Worm (Caenorhabditis elegans) whole organism, early embryonic: ENCODE results near the gene F08H9.2.

ENCODE experiments used
- B0310.2 ChIP-seq: sonication (generic microtip); optimal IDR thresholded peaks from 2 replicates; lab custom pipeline; 2016; ENCODE audit warnings: mild to moderate bottlenecking, missing genetic modification characterization, missing compliant biosample characterization
- F13C5.2 ChIP-seq: sonication (generic microtip); optimal IDR thresholded peaks from 2 replicates; lab custom pipeline; 2017; ENCODE audit warnings: mild to moderate bottlenecking, missing genetic modification characterization, inconsistent platforms, missing compliant biosample characterization
- aly-1 ChIP-seq: sonication (generic microtip); optimal IDR thresholded peaks from 2 replicates; lab custom pipeline; 2016; ENCODE audit warnings: missing genetic modification characterization, missing compliant biosample characterization
- ama-1 ChIP-seq: fragments of 150-350 bp; optimal IDR thresholded peaks from 2 replicates; lab custom pipeline; 2014
- ceh-13 ChIP-seq: fragments of 200-800 bp; sonication (Bioruptor generic); optimal IDR thresholded peaks from 2 replicates; lab custom pipeline; 2018; ENCODE audit warnings: mild to moderate bottlenecking, missing genetic modification characterization, missing compliant biosample characterization
- ceh-36 ChIP-seq: sonication (generic microtip); optimal IDR thresholded peaks from 2 replicates; lab custom pipeline; 2016; ENCODE audit warnings: missing genetic modification characterization, inconsistent platforms, missing compliant biosample characterization
- ets-7 ChIP-seq: sonication (generic microtip); optimal IDR thresholded peaks from 2 replicates; lab custom pipeline; 2016; ENCODE audit warnings: missing genotype, missing genetic modification characterization, missing compliant biosample characterization
- flt-1 ChIP-seq: fragments of 200-800 bp; sonication (Bioruptor generic); IDR thresholded peaks from 2 replicates; pipeline ENCODE4 v1.3.6; 2022; ENCODE audit warnings: missing genetic modification characterization, missing compliant biosample characterization
- hmbx-1 ChIP-seq: sonication (generic microtip); optimal IDR thresholded peaks from 2 replicates; lab custom pipeline; 2016; ENCODE audit warnings: mild to moderate bottlenecking, missing genetic modification characterization, missing compliant biosample characterization
- hmg-4 ChIP-seq: fragments of 200-800 bp; sonication (Bioruptor generic); optimal IDR thresholded peaks from 2 replicates; lab custom pipeline; 2018; ENCODE audit warnings: mild to moderate bottlenecking, missing genetic modification characterization, missing compliant biosample characterization
- hnd-1 ChIP-seq: sonication (generic microtip); optimal IDR thresholded peaks from 2 replicates; lab custom pipeline; 2016; ENCODE audit warnings: missing genetic modification characterization, missing compliant biosample characterization
- pes-1 ChIP-seq: fragments of 200-800 bp; sonication (Bioruptor generic); IDR thresholded peaks from 2 replicates; pipeline ENCODE4 v1.3.6; 2022; ENCODE audit warnings: missing genetic modification reagents, missing genetic modification characterization, missing compliant biosample characterization
- scrt-1 ChIP-seq: fragments of 200-800 bp; sonication (Bioruptor generic); IDR thresholded peaks from 2 replicates; pipeline ENCODE4 v1.3.6; 2022; ENCODE audit warnings: missing genetic modification characterization, missing compliant biosample characterization
- sea-1 ChIP-seq: fragments of 200-800 bp; sonication (Bioruptor generic); conservative IDR thresholded peaks from 2 replicates; pipeline ENCODE4 v1.3.6; 2022; ENCODE audit warnings: missing genetic modification characterization, missing compliant biosample characterization
- tbx-11 ChIP-seq: fragments of 200-800 bp; sonication (Bioruptor generic); IDR thresholded peaks from 2 replicates; pipeline ENCODE4 v1.3.6; 2022; ENCODE audit warnings: missing genetic modification characterization, missing compliant biosample characterization
- tbx-37 ChIP-seq: fragments of 200-800 bp; sonication (Bioruptor generic); conservative IDR thresholded peaks from 2 replicates; pipeline ENCODE4 v1.3.6; 2022; ENCODE audit warnings: missing genetic modification reagents, missing genetic modification characterization, missing compliant biosample characterization
- tra-4 ChIP-seq: sonication (generic microtip); optimal IDR thresholded peaks from 2 replicates; lab custom pipeline; 2017; ENCODE audit warnings: missing genetic modification characterization, missing compliant biosample characterization

F08H9.2 gene

ce11 chrV:14460615-14461102 is at the start of gene F08H9.2:
F08H9.2 (plus strand) TSS chrV:14460665.
- TF ChIP-seq hmg-4 (GFP tag; lab: Kevin White, UChicago) (peak; percentile 20), tbx-11 (no peak), ceh-13 (GFP tag; lab: Kevin White, UChicago) (no peak)

DNA sequence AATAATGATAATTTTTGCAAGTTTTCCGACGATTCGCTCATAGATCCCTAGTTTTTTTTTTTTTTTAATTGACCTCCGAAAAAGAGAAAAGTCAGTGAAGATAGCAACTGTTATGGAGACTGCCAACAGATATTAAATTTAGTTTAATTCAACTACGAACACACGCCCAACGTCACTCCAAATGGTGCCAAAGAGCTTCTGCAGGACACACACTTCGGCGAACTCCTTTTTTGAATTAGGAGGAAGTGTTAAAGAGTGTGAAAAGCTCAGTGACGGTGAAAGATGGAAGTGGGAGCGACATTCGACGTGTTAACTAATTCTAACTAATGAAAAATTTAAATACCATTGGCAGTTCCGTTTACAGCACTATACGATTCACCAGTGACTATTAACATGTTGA is 48.5 kb upstream of the F08H9.2 start:
- TF ChIP-seq sea-1 (no peak), tbx-11 (no peak), aly-1 (tag; lab: Kevin White, UChicago) (no peak), flt-1 (GFP tag; lab: Robert Waterston, UW) (no peak), scrt-1 (no peak), ets-7 (no peak), F13C5.2 (no peak), tbx-37 (GFP tag; lab: Robert Waterston, UW) (no peak), hnd-1 (tag; lab: Kevin White, UChicago) (no peak), ceh-13 (GFP tag; lab: Kevin White, UChicago) (no peak)

DNA sequence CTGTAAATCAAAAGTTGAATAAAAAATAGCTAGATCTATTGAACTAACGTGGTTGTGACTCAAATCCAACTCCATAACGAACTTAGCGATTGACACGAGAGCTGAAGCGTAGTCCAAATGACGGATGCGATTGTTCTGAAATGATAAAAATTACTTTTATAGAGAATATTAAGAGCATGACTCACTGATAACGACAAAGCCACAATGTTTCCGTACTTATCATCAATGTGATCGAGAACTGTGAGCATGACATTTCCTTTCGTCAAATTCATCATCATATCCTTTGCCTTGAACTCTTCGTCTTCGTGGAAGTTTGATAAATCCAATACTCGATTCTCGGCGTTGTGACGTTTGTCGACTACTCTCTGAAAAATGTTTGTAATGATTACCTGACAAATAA is 46.4 kb upstream of the F08H9.2 start:
- TF ChIP-seq flt-1 (GFP tag; lab: Robert Waterston, UW) (no peak), tbx-11 (no peak), hmg-4 (GFP tag; lab: Kevin White, UChicago) (no peak), ceh-13 (GFP tag; lab: Kevin White, UChicago) (no peak), hnd-1 (tag; lab: Kevin White, UChicago) (no peak), sea-1 (no peak)

- TF ChIP-seq aly-1 (tag; lab: Kevin White, UChicago): no peak
- TF ChIP-seq F13C5.2: peak; percentile 52
These were observed 45.4 kb upstream of the F08H9.2 start, which contains the start of the genes nxf-1 and C15H11.11 for ce11 chrV:14414964-14415564. nxf-1 (minus strand) TSS chrV:14415014. C15H11.11 (plus strand) TSS chrV:14415499.

DNA sequence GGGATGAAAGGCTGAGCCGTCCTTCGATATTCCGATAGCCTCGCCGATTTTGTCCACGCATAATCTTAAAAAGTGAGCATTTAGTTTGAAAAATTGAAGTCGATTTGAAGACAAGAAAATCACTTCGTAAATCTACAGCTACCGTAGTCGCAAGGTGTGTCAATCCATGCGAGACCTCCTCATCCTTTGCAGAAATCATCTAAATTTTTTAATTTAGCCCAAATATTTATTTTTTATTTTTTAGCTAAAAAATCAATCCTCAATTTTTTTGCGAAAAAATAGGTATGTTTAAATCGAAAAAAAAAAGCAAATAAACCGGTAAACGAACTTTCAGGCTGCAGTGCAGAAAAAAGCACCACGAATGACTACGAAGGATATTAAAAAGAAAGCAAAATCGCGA is 42.7 kb upstream of the F08H9.2 start, which contains the start of the genes nxf-2 and set-31:
Gene nxf-2, minus strand, starts transcription at position 101 of the 400 bp plus-strand sequence.
Gene set-31, plus strand, starts transcription at position 169 of the 400 bp plus-strand sequence.
- no peak for TF ChIP-seq ets-7
- TF ChIP-seq ama-1 (lab: Kevin White, UChicago): no peak
- TF ChIP-seq hmbx-1 (tag; lab: Kevin White, UChicago): no peak
- TF ChIP-seq tbx-11: no peak
- no peak for TF ChIP-seq B0310.2 (tag; lab: Kevin White, UChicago)

- no peak for TF ChIP-seq B0310.2 (tag; lab: Kevin White, UChicago)
- no peak for TF ChIP-seq tbx-11
- TF ChIP-seq ceh-36 (tag; lab: Kevin White, UChicago): no peak
- TF ChIP-seq ceh-13 (GFP tag; lab: Kevin White, UChicago): no peak
- TF ChIP-seq tbx-37 (GFP tag; lab: Robert Waterston, UW): no peak
- no peak for TF ChIP-seq F13C5.2
- TF ChIP-seq tra-4: no peak
- no peak for TF ChIP-seq hmg-4 (GFP tag; lab: Kevin White, UChicago)
- no peak for TF ChIP-seq scrt-1
- TF ChIP-seq hmbx-1 (tag; lab: Kevin White, UChicago): no peak
- no peak for TF ChIP-seq aly-1 (tag; lab: Kevin White, UChicago)
- TF ChIP-seq flt-1 (GFP tag; lab: Robert Waterston, UW): no peak
- no peak for TF ChIP-seq ets-7
- no peak for TF ChIP-seq ama-1 (lab: Kevin White, UChicago)
- TF ChIP-seq sea-1: no peak
- TF ChIP-seq pes-1 (GFP tag; lab: Robert Waterston, UW): no peak
- no peak for TF ChIP-seq hnd-1 (tag; lab: Kevin White, UChicago)
These were observed 40.6 kb upstream of the F08H9.2 start for ce11 chrV:14419855-14420254.

DNA sequence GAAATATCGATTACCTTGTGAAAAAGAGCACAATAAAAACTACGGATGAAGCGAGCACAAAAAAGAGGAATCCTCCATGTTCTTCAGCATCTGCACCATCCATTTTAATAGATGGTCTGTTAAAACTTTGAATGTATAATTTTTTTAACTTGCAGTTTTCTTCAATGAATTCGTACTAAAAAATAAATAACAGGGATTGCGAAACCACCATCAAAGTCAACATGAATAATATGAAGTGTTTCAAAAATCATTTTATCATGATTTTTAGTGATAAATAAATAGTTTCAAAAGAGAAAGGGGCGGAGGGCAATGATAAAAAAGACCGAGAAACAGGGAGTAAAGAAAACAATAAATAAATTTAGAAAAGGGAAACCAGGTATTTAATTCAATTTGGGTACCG is 39.1 kb upstream of the F08H9.2 start, which contains the start of gene dhs-22:
Gene dhs-22, minus strand, starts transcription at position 116 of the 400 bp plus-strand sequence.
- no peak for TF ChIP-seq hmg-4 (GFP tag; lab: Kevin White, UChicago)
- TF ChIP-seq F13C5.2: no peak
- TF ChIP-seq ama-1 (lab: Kevin White, UChicago): no peak
- no peak for TF ChIP-seq hmbx-1 (tag; lab: Kevin White, UChicago)
- TF ChIP-seq hnd-1 (tag; lab: Kevin White, UChicago): no peak
- no peak for TF ChIP-seq ceh-36 (tag; lab: Kevin White, UChicago)
- TF ChIP-seq flt-1 (GFP tag; lab: Robert Waterston, UW): no peak
- no peak for TF ChIP-seq ets-7
- TF ChIP-seq aly-1 (tag; lab: Kevin White, UChicago): no peak
- TF ChIP-seq B0310.2 (tag; lab: Kevin White, UChicago): no peak
- no peak for TF ChIP-seq tbx-11
- TF ChIP-seq tbx-37 (GFP tag; lab: Robert Waterston, UW): no peak
- no peak for TF ChIP-seq sea-1

- no peak for TF ChIP-seq pes-1 (GFP tag; lab: Robert Waterston, UW)
- 0 out of 2 replicates have a peak, but pooled peaks have one; percentile 11 for TF ChIP-seq scrt-1
These were observed 38.1 kb upstream of the F08H9.2 start, which contains the start of gene pas-1 for ce11 chrV:14422317-14422716. pas-1 (minus strand) TSS chrV:14422618.

DNA sequence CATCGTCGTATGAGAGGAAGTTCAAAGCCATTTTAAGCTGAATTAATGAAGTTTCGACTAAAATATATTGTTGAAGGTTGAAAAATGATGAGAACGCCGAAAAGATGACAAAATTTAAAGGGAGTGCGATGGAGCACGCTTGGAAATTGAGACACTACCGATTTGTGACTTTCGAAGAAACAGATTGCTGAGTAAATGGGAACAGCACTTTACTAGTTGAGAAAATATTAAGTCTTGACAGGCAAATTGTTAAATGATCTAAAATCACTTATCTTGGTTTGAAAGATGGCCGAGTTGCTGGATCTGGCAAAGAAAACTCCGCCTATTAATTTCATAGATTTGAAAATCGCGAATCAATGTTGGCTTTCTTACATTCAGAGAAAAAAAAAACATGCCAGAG is 37.2 kb upstream of the F08H9.2 start, which contains the start of gene rpoa-12:
Gene rpoa-12, minus strand, starts transcription at position 37 of the 400 bp plus-strand sequence.
- TF ChIP-seq tbx-37 (GFP tag; lab: Robert Waterston, UW): peak; percentile 59; the same call in 1 of the 2 replicates
- no peak for TF ChIP-seq ama-1 (lab: Kevin White, UChicago)
